Worm (Caenorhabditis elegans): ENCODE data around the gene acn-1.

acn-1 gene

DNA sequence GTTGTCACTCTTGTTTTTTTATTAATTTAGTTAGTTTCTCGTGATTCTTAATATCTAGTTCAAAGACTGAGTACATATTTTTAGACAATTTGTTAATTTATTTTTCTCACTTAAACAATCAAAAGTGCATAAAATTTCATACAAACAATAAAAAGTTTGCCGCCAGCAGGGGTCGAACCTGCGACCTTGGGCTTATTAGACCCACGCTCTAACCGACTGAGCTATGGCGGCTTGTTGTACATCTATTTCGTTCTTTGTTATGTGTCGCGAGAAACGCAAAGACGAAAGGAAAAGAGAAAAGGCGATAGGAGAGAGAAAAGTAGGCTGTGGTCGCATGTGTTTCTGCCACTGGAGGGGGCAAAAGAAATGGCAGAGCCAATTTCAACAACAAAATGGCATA, 11.4 kb downstream of the acn-1 start:
- TF ChIP-seq lin-15B (tag; optimal IDR thresholded peaks at IDR 0.05) (peak; percentile 26), lsy-12 (tag; optimal IDR thresholded peaks at IDR 0.05) (peak; percentile 86), mdl-1 (tag; optimal IDR thresholded peaks at IDR 0.05) (no peak), nhr-77 (tag; optimal IDR thresholded peaks at IDR 0.05) (peak; percentile 67), jun-1 (tag; optimal IDR thresholded peaks at IDR 0.05) (peak; percentile 64), nfya-1 (tag; optimal IDR thresholded peaks at IDR 0.05; ENCODE audit: insufficient read depth) (peak; percentile 80), ZK546.5 (tag; optimal IDR thresholded peaks at IDR 0.05) (no peak), nhr-67 (tag; optimal IDR thresholded peaks at IDR 0.05) (no peak), R02D3.7 (tag; optimal IDR thresholded peaks at IDR 0.05) (peak; percentile 39), eor-1 (tag; optimal IDR thresholded peaks at IDR 0.05) (peak in 1 of 2 experiments; percentile 37), ztf-11 (tag; optimal IDR thresholded peaks at IDR 0.05) (peak; percentile 48), skn-1 (tag; optimal IDR thresholded peaks at IDR 0.05) (peak; percentile 52), ztf-4 (tag; optimal IDR thresholded peaks at IDR 0.05) (no peak), fkh-10 (GFP tag; optimal IDR thresholded peaks at IDR 0.05) (no peak), elt-1 (tag; optimal IDR thresholded peaks at IDR 0.05) (no peak), fkh-2 (tag; optimal IDR thresholded peaks at IDR 0.05) (no peak), pqm-1 (tag; optimal IDR thresholded peaks at IDR 0.05) (no peak), egl-27 (tag; optimal IDR thresholded peaks at IDR 0.05) (peak; percentile 85), ceh-82 (tag; optimal IDR thresholded peaks at IDR 0.05) (peak; percentile 36), pha-4 (tag; optimal IDR thresholded peaks at IDR 0.05) (peak; percentile 75), ceh-16 (tag; optimal IDR thresholded peaks at IDR 0.05) (no peak), unc-39 (tag; optimal IDR thresholded peaks at IDR 0.05) (peak; percentile 61), sea-2 (GFP tag; optimal IDR thresholded peaks at IDR 0.05) (peak; percentile 3), nhr-28 (tag; optimal IDR thresholded peaks at IDR 0.05) (no peak), aly-2 (tag; optimal IDR thresholded peaks at IDR 0.05) (peak; percentile 16), nhr-23 (tag; optimal IDR thresholded peaks at IDR 0.05) (peak; percentile 45), elt-2 (tag; optimal IDR thresholded peaks at IDR 0.05) (peak; percentile 78), snpc-4 (tag; optimal IDR thresholded peaks at IDR 0.05) (peak; percentile 26), elt-3 (tag; optimal IDR thresholded peaks at IDR 0.05) (peak in 1 of 3 experiments; percentile 40), nhr-11 (tag; optimal IDR thresholded peaks at IDR 0.05) (peak; percentile 72), lin-39 (tag; optimal IDR thresholded peaks at IDR 0.05) (peak; percentile 84), unc-62 (GFP tag; optimal IDR thresholded peaks at IDR 0.05) (peak; percentile 17), mml-1 (tag; optimal IDR thresholded peaks at IDR 0.05) (peak; percentile 10), nhr-25 (tag; optimal IDR thresholded peaks at IDR 0.05) (peak; percentile 60), nhr-12 (tag; optimal IDR thresholded peaks at IDR 0.05) (no peak), ama-1 (optimal IDR thresholded peaks at IDR 0.05) (no peak), nhr-76 (tag; optimal IDR thresholded peaks at IDR 0.05) (peak; percentile 23), daf-12 (tag; optimal IDR thresholded peaks at IDR 0.05) (no peak), nhr-237 (tag; optimal IDR thresholded peaks at IDR 0.05) (no peak), fos-1 (tag; optimal IDR thresholded peaks at IDR 0.05) (peak; percentile 29), egl-5 (tag; optimal IDR thresholded peaks at IDR 0.05) (peak; percentile 57), hmg-11 (tag; optimal IDR thresholded peaks at IDR 0.05) (peak; percentile 89), ceh-28 (tag; optimal IDR thresholded peaks at IDR 0.05) (peak; percentile 28), nhr-43 (tag; optimal IDR thresholded peaks at IDR 0.05; ENCODE audit: poor library complexity, severe bottlenecking) (peak; percentile 86), ceh-9 (tag; optimal IDR thresholded peaks at IDR 0.05) (no peak), tbx-2 (tag; optimal IDR thresholded peaks at IDR 0.05) (peak; percentile 84), zag-1 (tag; optimal IDR thresholded peaks at IDR 0.05) (no peak)

- TF ChIP-seq fkh-10 (GFP tag; optimal IDR thresholded peaks at IDR 0.05) = no peak
- no peak for TF ChIP-seq lin-39 (tag; optimal IDR thresholded peaks at IDR 0.05)
- TF ChIP-seq jun-1 (tag; optimal IDR thresholded peaks at IDR 0.05) = no peak
- no peak for TF ChIP-seq mml-1 (tag; optimal IDR thresholded peaks at IDR 0.05)
- TF ChIP-seq elt-1 (tag; optimal IDR thresholded peaks at IDR 0.05) = no peak
- TF ChIP-seq sea-2 (GFP tag; optimal IDR thresholded peaks at IDR 0.05) = no peak
- no peak for TF ChIP-seq lsy-12 (tag; optimal IDR thresholded peaks at IDR 0.05)
- TF ChIP-seq nhr-25 (tag; optimal IDR thresholded peaks at IDR 0.05) = no peak
- TF ChIP-seq daf-12 (tag; optimal IDR thresholded peaks at IDR 0.05) = no peak
- no peak for TF ChIP-seq ztf-11 (tag; optimal IDR thresholded peaks at IDR 0.05)
- no peak for TF ChIP-seq ceh-28 (tag; optimal IDR thresholded peaks at IDR 0.05)
- no peak for TF ChIP-seq ceh-9 (tag; optimal IDR thresholded peaks at IDR 0.05)
- TF ChIP-seq nhr-67 (tag; optimal IDR thresholded peaks at IDR 0.05) = no peak
- TF ChIP-seq ama-1 (optimal IDR thresholded peaks at IDR 0.05) = no peak
Observed at ce11 chrX:5084495-5084894, 12.4 kb downstream of the acn-1 start, which contains the start of gene ets-5. TSS of gene ets-5 (minus strand) at chrX:5084526.

Data from whole organism, L3 larva.